Worm (Caenorhabditis elegans): Measurements from ENCODE around the gene F55C5.17.

Gene F55C5.17

ce11 chrV:12343419-12343969, 41.2 kb downstream of the F55C5.17 start, which contains the start of gene tomm-20 (continued):
- peak; percentile 95 for TF ChIP-seq dsc-1 (tag; optimal IDR thresholded peaks at IDR 0.05)
- TF ChIP-seq alr-1 (tag; optimal IDR thresholded peaks at IDR 0.05; ENCODE audit: borderline replicate concordance): no peak
- no peak for TF ChIP-seq ceh-63 (GFP tag; optimal IDR thresholded peaks at IDR 0.05)
- peak; percentile 85 for TF ChIP-seq jun-1 (tag; optimal IDR thresholded peaks at IDR 0.05)
- TF ChIP-seq zag-1 (tag; optimal IDR thresholded peaks at IDR 0.05): peak; percentile 68
- TF ChIP-seq nhr-76 (tag; optimal IDR thresholded peaks at IDR 0.05): no peak
- TF ChIP-seq nhr-20 (tag; optimal IDR thresholded peaks at IDR 0.05): peak; percentile 95
- TF ChIP-seq unc-98 (GFP tag; IDR thresholded peaks at IDR 0.05): peak; percentile 55; the same call in 1 of the 2 replicates
- peak; percentile 93 for TF ChIP-seq unc-130 (tag; optimal IDR thresholded peaks at IDR 0.05)
- no peak for TF ChIP-seq nhr-12 (tag; optimal IDR thresholded peaks at IDR 0.05)
- peak; percentile 69 for TF ChIP-seq hpl-2 (GFP tag; optimal IDR thresholded peaks at IDR 0.05)
- TF ChIP-seq sptf-1 (tag; optimal IDR thresholded peaks at IDR 0.05): no peak
- TF ChIP-seq fkh-8 (tag; optimal IDR thresholded peaks at IDR 0.05): peak; percentile 86
- no peak for TF ChIP-seq unc-30 (tag; optimal IDR thresholded peaks at IDR 0.05)
- TF ChIP-seq sox-4 (tag; optimal IDR thresholded peaks at IDR 0.05): peak; percentile 83
- peak; percentile 95 for TF ChIP-seq lin-14 (GFP tag; optimal IDR thresholded peaks at IDR 0.05)
- TF ChIP-seq zip-4 (GFP tag; optimal IDR thresholded peaks at IDR 0.05): peak; percentile 83
- peak; percentile 65 for TF ChIP-seq fkh-4 (tag; optimal IDR thresholded peaks at IDR 0.05; ENCODE audit: borderline replicate concordance)
- peak; percentile 96 for TF ChIP-seq snu-23 (GFP tag; optimal IDR thresholded peaks at IDR 0.05)
- peak; percentile 78 for TF ChIP-seq sup-37 (GFP tag; optimal IDR thresholded peaks at IDR 0.05)
- TF ChIP-seq tbx-2 (tag; optimal IDR thresholded peaks at IDR 0.05): peak; percentile 95
- TF ChIP-seq fos-1 (tag; optimal IDR thresholded peaks at IDR 0.05): peak; percentile 88
- TF ChIP-seq tlp-1 (tag; optimal IDR thresholded peaks at IDR 0.05): no peak
- peak; percentile 89 for TF ChIP-seq irx-1 (tag; optimal IDR thresholded peaks at IDR 0.05)
- peak; percentile 58 for TF ChIP-seq vab-15 (tag; optimal IDR thresholded peaks at IDR 0.05)
- TF ChIP-seq dpl-1 (GFP tag; optimal IDR thresholded peaks at IDR 0.05): peak; percentile 98 to 99 (median 99)
- TF ChIP-seq lin-35 (GFP tag; optimal IDR thresholded peaks at IDR 0.05): peak; percentile 99
- TF ChIP-seq nhr-90 (tag; optimal IDR thresholded peaks at IDR 0.05; ENCODE audit: poor library complexity): peak; percentile 97
- peak; percentile 96 for TF ChIP-seq rnt-1 (tag; optimal IDR thresholded peaks at IDR 0.05)
- TF ChIP-seq C04F5.9 (tag; optimal IDR thresholded peaks at IDR 0.05): peak; percentile 62
- peak; percentile 96 for TF ChIP-seq nhr-19 (GFP tag; conservative IDR thresholded peaks at IDR 0.05)
- TF ChIP-seq isw-1 (GFP tag; IDR thresholded peaks at IDR 0.05): peak; percentile 90
- TF ChIP-seq ztf-4 (tag; optimal IDR thresholded peaks at IDR 0.05): peak; percentile 87
- peak; percentile 97 for TF ChIP-seq nhr-85 (tag)
- TF ChIP-seq aha-1 (tag; optimal IDR thresholded peaks at IDR 0.05): peak; percentile 69
- TF ChIP-seq grh-1 (GFP tag; IDR thresholded peaks at IDR 0.05): peak; percentile 93
- peak; percentile 92 for TF ChIP-seq unc-86 (tag; optimal IDR thresholded peaks at IDR 0.05)
- TF ChIP-seq fkh-10 (GFP tag; optimal IDR thresholded peaks at IDR 0.05): peak; percentile 39
- TF ChIP-seq ces-1 (GFP tag; optimal IDR thresholded peaks at IDR 0.05): no peak
- TF ChIP-seq nhr-28 (tag; optimal IDR thresholded peaks at IDR 0.05): no peak
- TF ChIP-seq ceh-88 (GFP tag; IDR thresholded peaks at IDR 0.05): peak; percentile 59; the same call in 1 of the 2 replicates
- TF ChIP-seq pqm-1 (tag; optimal IDR thresholded peaks at IDR 0.05): no peak
- no peak for TF ChIP-seq Y116A8C.19 (tag; optimal IDR thresholded peaks at IDR 0.05; ENCODE audit: borderline replicate concordance)
- TF ChIP-seq efl-1 (optimal IDR thresholded peaks at IDR 0.05): peak; percentile 98 to 99
- TF ChIP-seq efl-1 (GFP tag; optimal IDR thresholded peaks at IDR 0.05 in 1 of 2): peak; percentile 98 to 100
